Worm (Caenorhabditis elegans): Measurements from ENCODE around the gene arl-5.
A peak's percentile ranks its signal among the peaks of the same experiment; 100 is the strongest.

The arl-5 gene

ce11 chrIII:9802045-9802444 lies 21.0 kb upstream of the arl-5 start:
- TF ChIP-seq ama-1 (optimal IDR thresholded peaks at IDR 0.05) (peak; percentile 50), fos-1 (tag; optimal IDR thresholded peaks at IDR 0.05) (no peak)

- TF ChIP-seq sea-2 (GFP tag; optimal IDR thresholded peaks at IDR 0.05) (no peak), nhr-25 (tag; optimal IDR thresholded peaks at IDR 0.05) (peak; percentile 33), ama-1 (optimal IDR thresholded peaks at IDR 0.05) (peak; percentile 62), zag-1 (tag; optimal IDR thresholded peaks at IDR 0.05) (no peak), nhr-76 (tag; optimal IDR thresholded peaks at IDR 0.05) (no peak), snpc-4 (tag; optimal IDR thresholded peaks at IDR 0.05) (no peak), fkh-10 (GFP tag; optimal IDR thresholded peaks at IDR 0.05) (no peak), unc-39 (tag; optimal IDR thresholded peaks at IDR 0.05) (no peak), lsy-12 (tag; optimal IDR thresholded peaks at IDR 0.05) (no peak), nhr-23 (tag; optimal IDR thresholded peaks at IDR 0.05) (peak; percentile 36), tbx-2 (tag; optimal IDR thresholded peaks at IDR 0.05) (no peak), eor-1 (tag; optimal IDR thresholded peaks at IDR 0.05) (no peak), egl-5 (tag; optimal IDR thresholded peaks at IDR 0.05) (no peak), elt-3 (tag; optimal IDR thresholded peaks at IDR 0.05) (no peak), ztf-11 (tag; optimal IDR thresholded peaks at IDR 0.05) (no peak), mml-1 (tag; optimal IDR thresholded peaks at IDR 0.05) (no peak), ceh-9 (tag; optimal IDR thresholded peaks at IDR 0.05) (no peak), elt-2 (tag; optimal IDR thresholded peaks at IDR 0.05) (peak; percentile 20), nhr-77 (tag; optimal IDR thresholded peaks at IDR 0.05) (no peak), egl-27 (tag; optimal IDR thresholded peaks at IDR 0.05) (no peak), nhr-67 (tag; optimal IDR thresholded peaks at IDR 0.05) (no peak), lin-39 (tag; optimal IDR thresholded peaks at IDR 0.05) (no peak), nhr-12 (tag; optimal IDR thresholded peaks at IDR 0.05) (no peak), nfya-1 (tag; optimal IDR thresholded peaks at IDR 0.05; ENCODE audit: insufficient read depth) (peak; percentile 12), lin-15B (tag; optimal IDR thresholded peaks at IDR 0.05) (no peak)
Observed at ce11 chrIII:9804997-9805610, 17.9 kb upstream of the arl-5 start, which contains the start of gene riok-3. riok-3 (minus strand) TSS chrIII:9805011.

- TF ChIP-seq sea-2 (GFP tag; optimal IDR thresholded peaks at IDR 0.05) (no peak), lsy-12 (tag; optimal IDR thresholded peaks at IDR 0.05) (no peak), daf-12 (tag; optimal IDR thresholded peaks at IDR 0.05) (no peak), nhr-237 (tag; optimal IDR thresholded peaks at IDR 0.05) (no peak), unc-62 (GFP tag; optimal IDR thresholded peaks at IDR 0.05) (no peak), pha-4 (tag; optimal IDR thresholded peaks at IDR 0.05) (no peak), mdl-1 (tag; optimal IDR thresholded peaks at IDR 0.05) (no peak), nhr-25 (tag; optimal IDR thresholded peaks at IDR 0.05) (peak; percentile 26), lin-15B (tag; optimal IDR thresholded peaks at IDR 0.05) (no peak), nhr-23 (tag; optimal IDR thresholded peaks at IDR 0.05) (peak; percentile 53), eor-1 (tag; optimal IDR thresholded peaks at IDR 0.05) (no peak), ceh-82 (tag; optimal IDR thresholded peaks at IDR 0.05) (no peak)
Observed at ce11 chrIII:9806968-9807559, 16.0 kb upstream of the arl-5 start, which contains the start of gene ZK632.4. ZK632.4 (minus strand) TSS chrIII:9807454.

ce11 chrIII:9807560-9808046 lies 15.4 kb upstream of the arl-5 start:
- TF ChIP-seq nhr-25 (tag; optimal IDR thresholded peaks at IDR 0.05) (peak; percentile 67), pqm-1 (tag; optimal IDR thresholded peaks at IDR 0.05) (peak; percentile 48), ceh-28 (tag; optimal IDR thresholded peaks at IDR 0.05) (no peak), elt-2 (tag; optimal IDR thresholded peaks at IDR 0.05) (peak; percentile 65), ztf-4 (tag; optimal IDR thresholded peaks at IDR 0.05) (no peak), nhr-76 (tag; optimal IDR thresholded peaks at IDR 0.05) (no peak), ama-1 (optimal IDR thresholded peaks at IDR 0.05) (peak; percentile 82), jun-1 (tag; optimal IDR thresholded peaks at IDR 0.05) (peak; percentile 55), nfya-1 (tag; optimal IDR thresholded peaks at IDR 0.05; ENCODE audit: insufficient read depth) (peak; percentile 10), nhr-43 (tag; optimal IDR thresholded peaks at IDR 0.05; ENCODE audit: poor library complexity, severe bottlenecking) (peak; percentile 80), egl-27 (tag; optimal IDR thresholded peaks at IDR 0.05) (no peak), R02D3.7 (tag; optimal IDR thresholded peaks at IDR 0.05) (no peak), ceh-16 (tag; optimal IDR thresholded peaks at IDR 0.05) (no peak), lsy-12 (tag; optimal IDR thresholded peaks at IDR 0.05) (no peak), mml-1 (tag; optimal IDR thresholded peaks at IDR 0.05) (no peak), mdl-1 (tag; optimal IDR thresholded peaks at IDR 0.05) (peak; percentile 32), fkh-10 (GFP tag; optimal IDR thresholded peaks at IDR 0.05) (no peak), nhr-23 (tag; optimal IDR thresholded peaks at IDR 0.05) (peak; percentile 49), egl-5 (tag; optimal IDR thresholded peaks at IDR 0.05) (no peak)
